Worm (Caenorhabditis elegans) whole organism, late embryonic: ENCODE measurements around the gene Y39G8B.5.
"Not testable (repeated sequence)": the region's sequence is repeated elsewhere in the genome, so short reads cannot be mapped to it uniquely, and the experiment has no call there.

ENCODE experiments used
- F13H6.1 ChIP-seq: sonication (generic microtip); optimal IDR thresholded peaks from 2 replicates; lab custom pipeline; 2016; ENCODE audit warnings: missing genetic modification characterization, missing compliant biosample characterization
- K09A11.1 ChIP-seq: sonication (generic microtip); optimal IDR thresholded peaks from 2 replicates; lab custom pipeline; 2017; ENCODE audit warnings: antibody characterized with exemption, mild to moderate bottlenecking, missing genetic modification characterization, missing compliant biosample characterization; ENCODE audit not compliant: insufficient read depth
- T23F11.4 ChIP-seq: fragments of 200-800 bp; sonication (Bioruptor generic); optimal IDR thresholded peaks from 2 replicates; lab custom pipeline; 2018; ENCODE audit warnings: mild to moderate bottlenecking, missing genetic modification characterization, missing compliant biosample characterization
- Y22D7AL.16 ChIP-seq: sonication (generic microtip); optimal IDR thresholded peaks from 2 replicates; lab custom pipeline; 2016; ENCODE audit warnings: missing genetic modification characterization, missing compliant biosample characterization
- ceh-14 ChIP-seq: sonication (generic microtip); optimal IDR thresholded peaks from 2 replicates; lab custom pipeline; 2016; ENCODE audit warnings: missing genotype, missing genetic modification characterization, missing compliant biosample characterization
- ceh-2 ChIP-seq: sonication (generic microtip); optimal IDR thresholded peaks from 2 replicates; lab custom pipeline; 2016; ENCODE audit warnings: missing genotype, missing genetic modification characterization, missing compliant biosample characterization
- ceh-22 ChIP-seq: sonication (generic microtip); optimal IDR thresholded peaks from 2 replicates; lab custom pipeline; 2017; ENCODE audit warnings: missing biosample characterization, missing genetic modification characterization
- ceh-31 ChIP-seq: sonication (generic microtip); optimal IDR thresholded peaks from 2 replicates; lab custom pipeline; 2016; ENCODE audit warnings: missing genetic modification characterization, missing compliant biosample characterization
- ceh-34 ChIP-seq: sonication (generic microtip); optimal IDR thresholded peaks from 2 replicates; lab custom pipeline; 2016; ENCODE audit warnings: mild to moderate bottlenecking, missing genetic modification characterization, missing compliant biosample characterization
- ceh-45 ChIP-seq: fragments of 200-800 bp; sonication (Bioruptor generic); IDR thresholded peaks from 2 replicates; pipeline ENCODE4 v1.3.6; 2022; ENCODE audit warnings: missing genetic modification reagents, missing genetic modification characterization, missing compliant biosample characterization
- ceh-48 ChIP-seq: sonication (generic microtip); optimal IDR thresholded peaks from 2 replicates; lab custom pipeline; 2016; ENCODE audit warnings: missing genetic modification characterization, inconsistent platforms, missing compliant biosample characterization
- ceh-9 ChIP-seq: sonication (generic microtip); optimal IDR thresholded peaks from 2 replicates; lab custom pipeline; 2016; ENCODE audit warnings: mild to moderate bottlenecking, missing genetic modification characterization, inconsistent platforms, missing compliant biosample characterization
- dmd-4 ChIP-seq: sonication (generic microtip); optimal IDR thresholded peaks from 2 replicates; lab custom pipeline; 2016; ENCODE audit warnings: borderline replicate concordance, missing genetic modification characterization, missing compliant biosample characterization
- elt-2 ChIP-seq: sonication (generic microtip); optimal IDR thresholded peaks from 2 replicates; lab custom pipeline; 2016; ENCODE audit warnings: missing genetic modification reagents, missing genetic modification characterization, missing compliant biosample characterization
- eyg-1 ChIP-seq: sonication (generic microtip); optimal IDR thresholded peaks from 2 replicates; lab custom pipeline; 2016; ENCODE audit warnings: missing genotype, missing genetic modification characterization, missing compliant biosample characterization
- fax-1 ChIP-seq: sonication (generic microtip); optimal IDR thresholded peaks from 2 replicates; lab custom pipeline; 2016; ENCODE audit warnings: missing genotype, missing genetic modification characterization, missing compliant biosample characterization
- fkh-10 ChIP-seq: fragments of 150-350 bp; optimal IDR thresholded peaks from 2 replicates; lab custom pipeline; 2014; ENCODE audit warnings: missing biosample characterization, missing genetic modification reagents, missing genetic modification characterization
- fkh-6 ChIP-seq: sonication (generic microtip); optimal IDR thresholded peaks from 2 replicates; lab custom pipeline; 2016; ENCODE audit warnings: missing genetic modification characterization, missing compliant biosample characterization
- gmeb-2 ChIP-seq: sonication (generic microtip); optimal IDR thresholded peaks from 2 replicates; lab custom pipeline; 2016; ENCODE audit warnings: missing genetic modification characterization, inconsistent platforms, missing compliant biosample characterization
- hlh-13 ChIP-seq: fragments of 200-800 bp; sonication (Bioruptor generic); optimal IDR thresholded peaks from 2 replicates; lab custom pipeline; 2018; ENCODE audit warnings: mild to moderate bottlenecking, missing genetic modification characterization, missing compliant biosample characterization
- hlh-15 ChIP-seq: sonication (generic microtip); optimal IDR thresholded peaks from 2 replicates; lab custom pipeline; 2016; ENCODE audit warnings: missing genetic modification characterization, missing compliant biosample characterization
- madf-2 ChIP-seq: sonication (generic microtip); optimal IDR thresholded peaks from 2 replicates; lab custom pipeline; 2017; ENCODE audit warnings: missing genetic modification characterization, missing compliant biosample characterization
- mec-3 ChIP-seq: sonication (generic microtip); optimal IDR thresholded peaks from 2 replicates; lab custom pipeline; 2016; ENCODE audit warnings: borderline replicate concordance, missing genetic modification characterization, missing compliant biosample characterization
- npax-4 ChIP-seq: sonication (generic microtip); optimal IDR thresholded peaks from 2 replicates; lab custom pipeline; 2016; ENCODE audit warnings: missing genetic modification characterization, missing compliant biosample characterization
- pag-3 ChIP-seq: sonication (generic microtip); optimal IDR thresholded peaks from 2 replicates; lab custom pipeline; 2016; ENCODE audit warnings: missing compliant biosample characterization, missing genetic modification characterization, borderline replicate concordance
- pha-2 ChIP-seq: sonication (generic microtip); optimal IDR thresholded peaks from 2 replicates; lab custom pipeline; 2017; ENCODE audit warnings: mild to moderate bottlenecking, missing genetic modification characterization, missing compliant biosample characterization
- pros-1 ChIP-seq: fragments of 150-350 bp; optimal IDR thresholded peaks from 2 replicates; lab custom pipeline; 2014; ENCODE audit warnings: missing biosample characterization, missing genetic modification reagents, missing genetic modification characterization
- ref-2 ChIP-seq: sonication (generic microtip); optimal IDR thresholded peaks from 2 replicates; lab custom pipeline; 2016; ENCODE audit warnings: missing genetic modification characterization, missing compliant biosample characterization
- sox-2 ChIP-seq: fragments of 200-800 bp; sonication (Bioruptor generic); IDR thresholded peaks from 2 replicates; pipeline ENCODE4 v1.3.6; 2022; ENCODE audit warnings: missing genetic modification reagents, missing genetic modification characterization, missing compliant biosample characterization
- sox-4 ChIP-seq: sonication (generic microtip); optimal IDR thresholded peaks from 2 replicates; lab custom pipeline; 2017; ENCODE audit warnings: mild to moderate bottlenecking, missing genetic modification characterization, inconsistent platforms, missing compliant biosample characterization
- tbx-7 ChIP-seq: sonication (generic microtip); optimal IDR thresholded peaks from 2 replicates; lab custom pipeline; 2016; ENCODE audit warnings: missing genotype, missing genetic modification characterization, missing compliant biosample characterization
- ttx-3 ChIP-seq: sonication (generic microtip); optimal IDR thresholded peaks from 2 replicates; lab custom pipeline; 2016; ENCODE audit warnings: missing genetic modification reagents, missing genetic modification characterization, missing compliant biosample characterization
- unc-42 ChIP-seq: sonication (generic microtip); optimal IDR thresholded peaks from 2 replicates; lab custom pipeline; 2016; ENCODE audit warnings: missing genotype, missing genetic modification characterization, missing compliant biosample characterization
- unc-86 ChIP-seq: sonication (generic microtip); optimal IDR thresholded peaks from 2 replicates; lab custom pipeline; 2016; ENCODE audit warnings: missing genetic modification characterization, missing compliant biosample characterization
- zip-5 ChIP-seq: sonication (generic microtip); optimal IDR thresholded peaks from 2 replicates; lab custom pipeline; 2016; ENCODE audit warnings: missing genetic modification characterization, missing compliant biosample characterization

The Y39G8B.5 gene

ce11 chrII:14003821-14004430 is 12.3 kb upstream of the Y39G8B.5 start:
- TF ChIP-seq ceh-9 = no peak
- no peak for TF ChIP-seq ref-2 (tag; lab: Kevin White, UChicago)
- TF ChIP-seq ceh-34 (tag; lab: Kevin White, UChicago) = no peak
- no peak for TF ChIP-seq gmeb-2
- no peak for TF ChIP-seq dmd-4 (tag; lab: Kevin White, UChicago)
- no peak for TF ChIP-seq F13H6.1 (tag; lab: Kevin White, UChicago)
- no peak for TF ChIP-seq unc-42 (tag; lab: Kevin White, UChicago)
- TF ChIP-seq zip-5 (tag; lab: Kevin White, UChicago) = no peak
- no peak for TF ChIP-seq sox-2 (GFP tag; lab: Robert Waterston, UW)
- no peak for TF ChIP-seq ttx-3
- TF ChIP-seq T23F11.4 = no peak
- TF ChIP-seq ceh-14 = no peak
- TF ChIP-seq pros-1 (tag; lab: Kevin White, UChicago) = no peak
- no peak for TF ChIP-seq ceh-31 (tag; lab: Kevin White, UChicago)
- no peak for TF ChIP-seq mec-3 (tag; lab: Kevin White, UChicago)
- TF ChIP-seq ceh-45 = no peak
- TF ChIP-seq ceh-2 = no peak
- no peak for TF ChIP-seq elt-2
- no peak for TF ChIP-seq npax-4
- TF ChIP-seq, all 69 proteins: peak for 0

- TF ChIP-seq pha-2 (tag; lab: Kevin White, UChicago) (no peak), ceh-48 (no peak), fax-1 (tag; lab: Kevin White, UChicago) (no peak), eyg-1 (no peak), dmd-4 (tag; lab: Kevin White, UChicago) (no peak), hlh-15 (no peak), Y22D7AL.16 (tag; lab: Kevin White, UChicago) (no peak), fkh-10 (GFP tag; lab: Kevin White, UChicago) (no peak), hlh-13 (no peak), fkh-6 (tag; lab: Kevin White, UChicago) (no peak)
- TF ChIP-seq, all 69 proteins: peak for 0
Observed at ce11 chrII:14002200-14002599, 10.6 kb upstream of the Y39G8B.5 start, which contains the start of gene F01D5.5. F01D5.5 (minus strand) TSS chrII:14002300.

ce11 chrII:14000044-14000443 is 8.4 kb upstream of the Y39G8B.5 start, which contains the start of gene F01D5.3:
F01D5.3 (minus strand) TSS chrII:14000144.
- not testable (repeated sequence) for TF ChIP-seq madf-2, unc-86, K09A11.1 (tag; lab: Kevin White, UChicago)

- TF ChIP-seq unc-42 (tag; lab: Kevin White, UChicago) = no peak
- no peak for TF ChIP-seq sox-4 (tag; lab: Kevin White, UChicago)
Observed at ce11 chrII:13998964-13999363, 7.3 kb upstream of the Y39G8B.5 start, which contains the start of gene F01D5.2. F01D5.2 (minus strand) TSS chrII:13999064.

ce11 chrII:13997989-13998388 is 6.3 kb upstream of the Y39G8B.5 start:
- TF ChIP-seq sox-2 (GFP tag; lab: Robert Waterston, UW) = no peak
- TF ChIP-seq ceh-22 (tag; lab: Kevin White, UChicago) = no peak
- no peak for TF ChIP-seq pag-3
- peak; percentile 13 for TF ChIP-seq elt-2
- TF ChIP-seq madf-2 (tag; lab: Kevin White, UChicago) = no peak
- TF ChIP-seq ceh-14 = no peak
- TF ChIP-seq tbx-7 (tag; lab: Kevin White, UChicago) = no peak
